Fruit fly (Drosophila melanogaster) whole organism, embryonic: ENCODE data around the gene meigo.

Experiments used
- Ada2b ChIP-seq: fragments of 200-800 bp; sonication (Bioruptor generic); IDR thresholded peaks from 2 replicates; pipeline ENCODE4 v1.3.6; 2022; ENCODE audit warnings: missing biosample characterization, missing genetic modification characterization
- Bteb2 ChIP-seq: fragments of 200-800 bp; sonication (Bioruptor generic); optimal IDR thresholded peaks from 2 replicates; lab custom pipeline; 2016; ENCODE audit warnings: missing biosample characterization, missing genetic modification characterization
- CG10565 ChIP-seq: fragments of 200-800 bp; sonication (Bioruptor generic); optimal IDR thresholded peaks from 3 replicates; lab custom pipeline; 2016; ENCODE audit warnings: missing biosample characterization, mild to moderate bottlenecking, missing genetic modification characterization
- CG10979 ChIP-seq: fragments of 200-800 bp; sonication (Bioruptor generic); optimal IDR thresholded peaks from 2 replicates; lab custom pipeline; 2018; ENCODE audit warnings: missing biosample characterization, mild to moderate bottlenecking, missing genetic modification characterization, moderate library complexity
- CG11398 ChIP-seq: fragments of 200-800 bp; sonication (Bioruptor generic); optimal IDR thresholded peaks from 2 replicates; lab custom pipeline; 2016; ENCODE audit warnings: missing biosample characterization, missing genetic modification characterization
- CG11456 ChIP-seq: fragments of 200-800 bp; sonication (Bioruptor generic); IDR thresholded peaks from 3 replicates; pipeline ENCODE4 v1.3.6; 2022; ENCODE audit warnings: missing biosample characterization, missing genetic modification characterization
- CG12071 ChIP-seq: fragments of 200-800 bp; sonication (Bioruptor generic); optimal IDR thresholded peaks from 3 replicates; lab custom pipeline; 2018; ENCODE audit warnings: missing biosample characterization, mild to moderate bottlenecking, missing genetic modification characterization
- CG12155 ChIP-seq: fragments of 200-800 bp; sonication (Bioruptor generic); optimal IDR thresholded peaks from 3 replicates; lab custom pipeline; 2016; ENCODE audit warnings: missing biosample characterization, missing genetic modification characterization
- CG12219 ChIP-seq: fragments of 200-800 bp; sonication (Bioruptor generic); optimal IDR thresholded peaks from 3 replicates; lab custom pipeline; 2018; ENCODE audit warnings: missing biosample characterization, mild to moderate bottlenecking, missing genetic modification characterization
- CG15011 ChIP-seq: fragments of 200-800 bp; sonication (Bioruptor generic); optimal IDR thresholded peaks from 3 replicates; lab custom pipeline; 2018; ENCODE audit warnings: missing biosample characterization, mild to moderate bottlenecking, missing genetic modification characterization
- CG15269 ChIP-seq: fragments of 200-800 bp; sonication (Bioruptor generic); optimal IDR thresholded peaks from 2 replicates; lab custom pipeline; 2018; ENCODE audit warnings: missing biosample characterization, mild to moderate bottlenecking, missing genetic modification characterization, moderate library complexity
- CG1603 ChIP-seq: fragments of 200-800 bp; sonication (Bioruptor generic); optimal IDR thresholded peaks from 2 replicates; lab custom pipeline; 2019; ENCODE audit warnings: missing biosample characterization, mild to moderate bottlenecking, missing genetic modification characterization, moderate library complexity
- CG17328 ChIP-seq: fragments of 200-800 bp; sonication (Bioruptor generic); IDR thresholded peaks from 2 replicates; pipeline ENCODE4 v1.3.6; 2022; ENCODE audit warnings: missing biosample characterization, missing genetic modification characterization
- CG17802 ChIP-seq: fragments of 200-800 bp; sonication (Bioruptor generic); optimal IDR thresholded peaks from 2 replicates; lab custom pipeline; 2018; ENCODE audit warnings: missing biosample characterization, mild to moderate bottlenecking, missing genetic modification characterization, moderate library complexity
- CG2875 ChIP-seq: fragments of 200-800 bp; sonication (Bioruptor generic); optimal IDR thresholded peaks from 2 replicates; lab custom pipeline; 2017; ENCODE audit warnings: missing biosample characterization, mild to moderate bottlenecking, missing genetic modification characterization, missing genetic modification reagents
- CG3847 ChIP-seq: fragments of 200-800 bp; sonication (Bioruptor generic); IDR thresholded peaks from 2 replicates; pipeline ENCODE4 v1.3.6; 2022; ENCODE audit warnings: missing biosample characterization, missing genetic modification characterization
- CG4730 ChIP-seq: fragments of 200-800 bp; sonication (Bioruptor generic); IDR thresholded peaks from 2 replicates; pipeline ENCODE4 v1.3.6; 2022; ENCODE audit warnings: missing biosample characterization, missing genetic modification characterization
- CG7357 ChIP-seq: fragments of 200-800 bp; sonication (Bioruptor generic); IDR thresholded peaks from 3 replicates; pipeline ENCODE4 v1.3.6; 2022; ENCODE audit warnings: missing biosample characterization, missing genetic modification characterization
- CG7987 ChIP-seq: fragments of 200-800 bp; sonication (Bioruptor generic); optimal IDR thresholded peaks from 2 replicates; lab custom pipeline; 2018; ENCODE audit warnings: missing biosample characterization, mild to moderate bottlenecking, missing genetic modification characterization, moderate library complexity
- CG9727 ChIP-seq: fragments of 200-800 bp; sonication (Bioruptor generic); optimal IDR thresholded peaks from 3 replicates; lab custom pipeline; 2017; ENCODE audit warnings: missing biosample characterization, mild to moderate bottlenecking, missing genetic modification characterization
- CG9876 ChIP-seq: fragments of 200-800 bp; sonication (Bioruptor generic); optimal IDR thresholded peaks from 2 replicates; lab custom pipeline; 2016; ENCODE audit warnings: missing biosample characterization, missing genetic modification characterization
- Camta ChIP-seq: fragments of 200-800 bp; sonication (Bioruptor generic); optimal IDR thresholded peaks from 2 replicates; lab custom pipeline; 2016; ENCODE audit warnings: missing biosample characterization, missing genetic modification characterization
- Dad ChIP-seq: fragments of 200-800 bp; sonication (Bioruptor generic); optimal IDR thresholded peaks from 3 replicates; lab custom pipeline; 2016; ENCODE audit warnings: missing biosample characterization, missing genetic modification characterization
- ERR ChIP-seq: fragments of 200-800 bp; sonication (Bioruptor generic); optimal IDR thresholded peaks from 2 replicates; lab custom pipeline; 2016; ENCODE audit warnings: missing biosample characterization, missing genetic modification characterization
- Gsc ChIP-seq: fragments of 200-800 bp; sonication (Bioruptor generic); IDR thresholded peaks from 2 replicates; pipeline ENCODE4 v1.3.6; 2022; ENCODE audit warnings: missing biosample characterization, missing genetic modification characterization
- HHEX ChIP-seq: fragments of 200-800 bp; sonication (Bioruptor generic); optimal IDR thresholded peaks from 3 replicates; lab custom pipeline; 2017; ENCODE audit warnings: missing biosample characterization, mild to moderate bottlenecking, missing genetic modification characterization, missing genetic modification reagents
- HLH54F ChIP-seq: fragments of 200-800 bp; sonication (Bioruptor generic); optimal IDR thresholded peaks from 3 replicates; lab custom pipeline; 2016; ENCODE audit warnings: missing biosample characterization, missing genetic modification characterization
- HmgZ ChIP-seq: fragments of 200-800 bp; sonication (Bioruptor generic); optimal IDR thresholded peaks from 2 replicates; lab custom pipeline; 2018; ENCODE audit warnings: missing biosample characterization, mild to moderate bottlenecking, missing genetic modification characterization
- Hr3 ChIP-seq: fragments of 200-800 bp; sonication (Bioruptor generic); optimal IDR thresholded peaks from 3 replicates; lab custom pipeline; 2016; ENCODE audit warnings: missing biosample characterization, missing genetic modification characterization
- Hr51 ChIP-seq, 2 experiments: fragments of 200-800 bp; sonication (Bioruptor generic); optimal IDR thresholded peaks; 2 replicates in 1 of 2; 3 replicates in 1 of 2; lab custom pipeline; 2016 to 2018; ENCODE audit warnings: missing biosample characterization in 2 of 2, missing genetic modification characterization in 2 of 2, mild to moderate bottlenecking in 1 of 2, moderate library complexity in 1 of 2
- Mes4 ChIP-seq: fragments of 200-800 bp; sonication (Bioruptor generic); optimal IDR thresholded peaks from 2 replicates; lab custom pipeline; 2016; ENCODE audit warnings: missing biosample characterization, missing genetic modification characterization
- Oaz ChIP-seq: fragments of 200-800 bp; sonication (Bioruptor generic); IDR thresholded peaks from 2 replicates; pipeline ENCODE4 v1.3.6; 2022; ENCODE audit warnings: missing biosample characterization, missing genetic modification characterization
- Side ChIP-seq: fragments of 200-800 bp; sonication (Bioruptor generic); optimal IDR thresholded peaks from 2 replicates; lab custom pipeline; 2016; ENCODE audit warnings: missing biosample characterization, missing genetic modification characterization
- Sox100B ChIP-seq: fragments of 200-800 bp; sonication (Bioruptor generic); optimal IDR thresholded peaks from 3 replicates; lab custom pipeline; 2018; ENCODE audit warnings: missing biosample characterization, mild to moderate bottlenecking, missing genetic modification characterization
- Tbp ChIP-seq: fragments of >200 bp; optimal IDR thresholded peaks from 2 replicates; lab custom pipeline; 2018; ENCODE audit warnings: missing biosample characterization, missing genetic modification characterization
- abd-A ChIP-seq: fragments of 200-800 bp; sonication (Bioruptor generic); optimal IDR thresholded peaks from 3 replicates; lab custom pipeline; 2019; ENCODE audit warnings: missing biosample characterization, mild to moderate bottlenecking, missing genetic modification characterization, moderate library complexity
- ap ChIP-seq: fragments of 200-800 bp; sonication (Bioruptor generic); IDR thresholded peaks from 2 replicates; pipeline ENCODE4 v1.3.6; 2022; ENCODE audit warnings: missing biosample characterization, missing genetic modification characterization
- caup ChIP-seq: fragments of 200-800 bp; sonication (Bioruptor generic); optimal IDR thresholded peaks from 3 replicates; lab custom pipeline; 2017; ENCODE audit warnings: missing biosample characterization, mild to moderate bottlenecking, missing genetic modification characterization, moderate library complexity; ENCODE audit not compliant: severe bottlenecking
- cwo ChIP-seq: fragments of 200-800 bp; sonication (Bioruptor generic); optimal IDR thresholded peaks from 3 replicates; lab custom pipeline; 2017; ENCODE audit warnings: missing biosample characterization, missing genetic modification characterization, mild to moderate bottlenecking, moderate library complexity, missing genetic modification reagents
- dan ChIP-seq: fragments of 200-800 bp; sonication (Bioruptor generic); IDR thresholded peaks from 2 replicates; pipeline ENCODE4 v1.3.6; 2022; ENCODE audit warnings: missing biosample characterization, missing genetic modification characterization
- esg ChIP-seq: fragments of 200-800 bp; sonication (Bioruptor generic); conservative IDR thresholded peaks from 2 replicates; pipeline ENCODE4 v1.3.6; 2022; ENCODE audit warnings: missing biosample characterization, missing genetic modification characterization
- lbe ChIP-seq: fragments of 200-800 bp; sonication (Bioruptor generic); optimal IDR thresholded peaks from 2 replicates; lab custom pipeline; 2016; ENCODE audit warnings: missing biosample characterization, mild to moderate bottlenecking, missing genetic modification characterization
- nau ChIP-seq: fragments of 200-800 bp; sonication (Bioruptor generic); optimal IDR thresholded peaks from 3 replicates; lab custom pipeline; 2017; ENCODE audit warnings: missing biosample characterization, mild to moderate bottlenecking, missing genetic modification characterization, missing genetic modification reagents
- rib ChIP-seq: fragments of 200-800 bp; sonication (Bioruptor generic); IDR thresholded peaks from 2 replicates; pipeline ENCODE4 v1.3.6; 2022; ENCODE audit warnings: missing biosample characterization, missing genetic modification characterization
- ro ChIP-seq: fragments of 200-800 bp; sonication (Bioruptor generic); IDR thresholded peaks from 2 replicates; pipeline ENCODE4 v1.3.6; 2022; ENCODE audit warnings: missing biosample characterization, missing genetic modification characterization
- slou ChIP-seq: fragments of 200-800 bp; sonication (Bioruptor generic); optimal IDR thresholded peaks from 3 replicates; lab custom pipeline; 2016; ENCODE audit warnings: missing biosample characterization, missing genetic modification characterization
- tio ChIP-seq: fragments of 200-800 bp; sonication (Bioruptor generic); optimal IDR thresholded peaks from 2 replicates; lab custom pipeline; 2017; ENCODE audit warnings: missing biosample characterization, missing genetic modification characterization, inconsistent platforms
- tup ChIP-seq: fragments of 200-800 bp; sonication (Bioruptor generic); optimal IDR thresholded peaks from 2 replicates; lab custom pipeline; 2016; ENCODE audit warnings: missing biosample characterization, mild to moderate bottlenecking, missing genetic modification characterization, moderate library complexity
- vvl ChIP-seq: fragments of 200-800 bp; sonication (Bioruptor generic); IDR thresholded peaks from 2 replicates; pipeline ENCODE4 v1.3.6; 2022; ENCODE audit warnings: missing biosample characterization, missing genetic modification characterization

meigo gene

DNA sequence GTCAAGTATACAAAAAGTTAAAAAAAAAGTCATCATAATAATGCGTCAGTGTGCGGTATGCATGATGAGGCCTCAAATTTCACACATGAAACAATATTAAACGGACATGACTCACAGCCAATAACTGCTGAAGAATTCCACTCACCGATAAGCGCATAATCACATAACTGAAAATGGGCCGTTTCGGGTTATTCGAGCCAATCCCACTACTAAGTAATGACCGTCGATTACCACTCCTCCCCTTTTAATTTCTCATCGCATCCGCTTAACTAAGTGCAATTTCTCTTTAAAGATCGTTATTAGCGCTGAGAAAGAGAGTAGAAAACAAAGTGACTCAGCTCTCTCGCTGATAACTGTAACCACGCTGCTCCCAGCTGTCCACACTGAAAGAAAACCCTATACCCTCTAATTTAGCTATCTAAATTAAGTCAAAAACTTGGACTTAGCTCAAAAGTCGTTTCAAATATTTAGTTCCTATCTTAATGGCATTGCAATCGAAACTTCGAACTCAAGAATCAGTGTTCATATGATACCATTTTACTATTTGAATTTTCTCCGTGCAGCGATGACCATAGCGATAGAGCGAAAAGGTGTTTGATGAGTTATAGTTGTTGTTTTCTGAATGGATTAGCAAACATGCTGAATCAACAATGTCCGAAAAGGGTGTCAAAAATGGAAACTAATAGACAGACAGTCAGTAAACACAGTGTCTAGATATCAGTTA is 25.2 kb upstream of the meigo start (continued):
- TF ChIP-seq esg (GFP tag; lab: Robert Waterston, UW): peak; percentile 84
- TF ChIP-seq Hr3 (GFP tag; lab: Kevin White, UChicago): peak; percentile 80
- TF ChIP-seq HmgZ (tag; lab: Kevin White, UChicago): peak; percentile 91
- TF ChIP-seq ro (GFP tag; lab: Robert Waterston, UW): 0 out of 2 replicates have a peak, but pooled peaks have one; percentile 60
- TF ChIP-seq CG15269 (tag; lab: Kevin White, UChicago): peak; percentile 91
- peak; percentile 78 for TF ChIP-seq CG3847 (GFP tag; lab: Robert Waterston, UW)
- peak; percentile 88 for TF ChIP-seq Sox100B (GFP tag; lab: Kevin White, UChicago)
- TF ChIP-seq Oaz: peak; percentile 60
- peak; percentile 89 for TF ChIP-seq caup (GFP tag; lab: Kevin White, UChicago)
- TF ChIP-seq Ada2b (GFP tag; lab: Robert Waterston, UW): peak; percentile 90
- peak; percentile 74 for TF ChIP-seq CG7357
- TF ChIP-seq CG9876: peak; percentile 82
- TF ChIP-seq CG10979 (tag; lab: Kevin White, UChicago): peak; percentile 85
- no peak for TF ChIP-seq Tbp (GFP tag; lab: Kevin White, UChicago)
- TF ChIP-seq Bteb2 (GFP tag; lab: Kevin White, UChicago): peak; percentile 89
- TF ChIP-seq Side: peak; percentile 87
- TF ChIP-seq CG9727 (GFP tag; lab: Kevin White, UChicago): peak; percentile 81
- peak; percentile 89 for TF ChIP-seq CG17328 (GFP tag; lab: Robert Waterston, UW)
- peak; percentile 89 for TF ChIP-seq CG11456 (GFP tag; lab: Robert Waterston, UW)
- no peak for TF ChIP-seq abd-A (tag; lab: Kevin White, UChicago)
- peak; percentile 49 for TF ChIP-seq cwo (GFP tag; lab: Kevin White, UChicago)
- TF ChIP-seq CG15011 (GFP tag; lab: Kevin White, UChicago): no peak
- peak; percentile 15 for TF ChIP-seq CG10565 (GFP tag; lab: Kevin White, UChicago)
- peak; percentile 90 for TF ChIP-seq CG12219 (GFP tag; lab: Kevin White, UChicago)
- TF ChIP-seq nau (GFP tag; lab: Kevin White, UChicago): peak; percentile 82
- TF ChIP-seq tio (GFP tag; lab: Kevin White, UChicago): peak; percentile 84
- TF ChIP-seq CG17802: peak; percentile 75
- peak; percentile 49; the same call in 1 of the 2 replicates for TF ChIP-seq rib
- TF ChIP-seq CG1603 (tag; lab: Kevin White, UChicago): peak; percentile 93
- peak; percentile 93 for TF ChIP-seq vvl (GFP tag; lab: Robert Waterston, UW)
- peak; percentile 84 for TF ChIP-seq tup (GFP tag; lab: Kevin White, UChicago)
- peak; percentile 47; the same call in 1 of the 2 replicates for TF ChIP-seq dan (GFP tag; lab: Robert Waterston, UW)
- peak; percentile 88 for TF ChIP-seq HLH54F (GFP tag; lab: Kevin White, UChicago)
- TF ChIP-seq ap (GFP tag; lab: Robert Waterston, UW): peak; percentile 78
- TF ChIP-seq HHEX: peak; percentile 59
- TF ChIP-seq Mes4 (GFP tag; lab: Kevin White, UChicago): peak; percentile 85
- peak; percentile 52 for TF ChIP-seq lbe (GFP tag; lab: Kevin White, UChicago)
- peak; percentile 86 for TF ChIP-seq CG11398 (GFP tag; lab: Kevin White, UChicago)
- peak; percentile 85 for TF ChIP-seq CG4730 (GFP tag; lab: Robert Waterston, UW)
- peak; percentile 89 for TF ChIP-seq CG2875 (GFP tag; lab: Kevin White, UChicago)
- peak; percentile 72 for TF ChIP-seq Dad (GFP tag; lab: Kevin White, UChicago)
- TF ChIP-seq CG12155 (GFP tag; lab: Kevin White, UChicago): peak; percentile 79
- TF ChIP-seq CG12071 (GFP tag; lab: Kevin White, UChicago): peak; percentile 54
- TF ChIP-seq Gsc: 0 out of 2 replicates have a peak, but pooled peaks have one; percentile 24
- peak; percentile 77 for TF ChIP-seq ERR
- TF ChIP-seq Camta (GFP tag; lab: Kevin White, UChicago): peak; percentile 83
- TF ChIP-seq CG7987 (GFP tag; lab: Kevin White, UChicago): peak; percentile 93
- peak; percentile 89 to 91 for TF ChIP-seq Hr51 (GFP tag; optimal IDR thresholded peaks at IDR 0.05; lab: Kevin White, UChicago)
- peak; percentile 74 for TF ChIP-seq slou (GFP tag; lab: Kevin White, UChicago)
